Fruit fly (Drosophila melanogaster) whole organism, embryonic: Measurements from ENCODE around the gene Pif1B.

Source experiments
- Ada2b ChIP-seq: fragments of 200-800 bp; sonication (Bioruptor generic); IDR thresholded peaks from 2 replicates; pipeline ENCODE4 v1.3.6; 2022; ENCODE audit warnings: missing biosample characterization, missing genetic modification characterization
- Atf-2 ChIP-seq: fragments of 200-800 bp; sonication (Bioruptor generic); optimal IDR thresholded peaks from 2 replicates; lab custom pipeline; 2016; ENCODE audit warnings: missing biosample characterization, missing genetic modification characterization
- Bgb ChIP-seq: fragments of 200-800 bp; sonication (Bioruptor generic); IDR thresholded peaks from 2 replicates; pipeline ENCODE4 v1.3.6; 2022; ENCODE audit warnings: missing biosample characterization, missing genetic modification characterization; ENCODE audit not compliant: partially characterized antibody
- CG12769 ChIP-seq: fragments of 200-800 bp; sonication (Bioruptor generic); optimal IDR thresholded peaks from 2 replicates; lab custom pipeline; 2019; ENCODE audit warnings: missing biosample characterization, mild to moderate bottlenecking, missing genetic modification characterization, moderate library complexity
- CG13296 ChIP-seq: fragments of 200-800 bp; sonication (Bioruptor generic); optimal IDR thresholded peaks from 3 replicates; lab custom pipeline; 2018; ENCODE audit warnings: missing biosample characterization, mild to moderate bottlenecking, missing genetic modification characterization
- CG15269 ChIP-seq: fragments of 200-800 bp; sonication (Bioruptor generic); optimal IDR thresholded peaks from 2 replicates; lab custom pipeline; 2018; ENCODE audit warnings: missing biosample characterization, mild to moderate bottlenecking, missing genetic modification characterization, moderate library complexity
- CG1602 ChIP-seq: fragments of 200-800 bp; sonication (Bioruptor generic); optimal IDR thresholded peaks from 3 replicates; lab custom pipeline; 2016; ENCODE audit warnings: missing biosample characterization, missing genetic modification characterization
- CG2678 ChIP-seq: fragments of 200-800 bp; sonication (Bioruptor generic); optimal IDR thresholded peaks from 3 replicates; lab custom pipeline; 2019; ENCODE audit warnings: missing biosample characterization, mild to moderate bottlenecking, missing genetic modification characterization, moderate library complexity
- CG3163 ChIP-seq: fragments of 200-800 bp; sonication (Bioruptor generic); optimal IDR thresholded peaks from 3 replicates; lab custom pipeline; 2016; ENCODE audit warnings: missing biosample characterization, missing genetic modification characterization
- CG33557 ChIP-seq: fragments of 200-800 bp; sonication (Bioruptor generic); optimal IDR thresholded peaks from 2 replicates; lab custom pipeline; 2019; ENCODE audit warnings: missing biosample characterization, mild to moderate bottlenecking, missing genetic modification characterization, moderate library complexity
- CG4707 ChIP-seq: fragments of 200-800 bp; sonication (Bioruptor generic); optimal IDR thresholded peaks from 2 replicates; lab custom pipeline; 2018; ENCODE audit warnings: missing biosample characterization, mild to moderate bottlenecking, missing genetic modification characterization, moderate library complexity
- CG4820 ChIP-seq: fragments of 200-800 bp; sonication (Bioruptor generic); optimal IDR thresholded peaks from 3 replicates; lab custom pipeline; 2016; ENCODE audit warnings: missing biosample characterization, missing genetic modification characterization
- CG5245 ChIP-seq: fragments of 200-800 bp; sonication (Bioruptor generic); optimal IDR thresholded peaks from 3 replicates; lab custom pipeline; 2016; ENCODE audit warnings: missing biosample characterization, missing genetic modification characterization
- CG6854 ChIP-seq: fragments of 200-800 bp; sonication (Bioruptor generic); optimal IDR thresholded peaks from 3 replicates; lab custom pipeline; 2017; ENCODE audit warnings: missing biosample characterization, mild to moderate bottlenecking, missing genetic modification characterization
- CG7987 ChIP-seq: fragments of 200-800 bp; sonication (Bioruptor generic); optimal IDR thresholded peaks from 2 replicates; lab custom pipeline; 2018; ENCODE audit warnings: missing biosample characterization, mild to moderate bottlenecking, missing genetic modification characterization, moderate library complexity
- CG8388 ChIP-seq: fragments of 200-800 bp; sonication (Bioruptor generic); optimal IDR thresholded peaks from 2 replicates; lab custom pipeline; 2019; ENCODE audit warnings: missing biosample characterization, mild to moderate bottlenecking, missing genetic modification characterization, moderate library complexity
- CG9797 ChIP-seq: fragments of 200-800 bp; sonication (Bioruptor generic); optimal IDR thresholded peaks from 3 replicates; lab custom pipeline; 2018; ENCODE audit warnings: missing biosample characterization, mild to moderate bottlenecking, missing genetic modification characterization
- Dip3 ChIP-seq: fragments of 200-800 bp; sonication (Bioruptor generic); optimal IDR thresholded peaks from 3 replicates; lab custom pipeline; 2016; ENCODE audit warnings: missing biosample characterization, missing genetic modification characterization
- Elba2 ChIP-seq: fragments of 200-800 bp; sonication (Bioruptor generic); optimal IDR thresholded peaks from 3 replicates; lab custom pipeline; 2016; ENCODE audit warnings: missing biosample characterization, missing genetic modification characterization
- Ets65A ChIP-seq: fragments of 200-800 bp; sonication (Bioruptor generic); peaks from one replicate; lab custom pipeline; 2016; ENCODE audit warnings: missing biosample characterization, missing genetic modification characterization
- Ets97D ChIP-seq: fragments of 200-800 bp; sonication (Bioruptor generic); optimal IDR thresholded peaks from 3 replicates; lab custom pipeline; 2016; ENCODE audit warnings: missing biosample characterization, missing genetic modification characterization
- HmgD ChIP-seq: fragments of 200-800 bp; sonication (Bioruptor generic); optimal IDR thresholded peaks from 3 replicates; lab custom pipeline; 2016; ENCODE audit warnings: missing biosample characterization, missing genetic modification characterization
- Hr39 ChIP-seq: fragments of >200 bp; optimal IDR thresholded peaks from 2 replicates; lab custom pipeline; 2017
- MBD-R2 ChIP-seq: fragments of 200-800 bp; sonication (Bioruptor generic); IDR thresholded peaks from 2 replicates; pipeline ENCODE4 v1.3.6; 2022; ENCODE audit warnings: missing biosample characterization, missing genetic modification characterization
- Neu2 ChIP-seq: fragments of 200-800 bp; sonication (Bioruptor generic); optimal IDR thresholded peaks from 3 replicates; lab custom pipeline; 2016; ENCODE audit warnings: missing biosample characterization, missing genetic modification characterization, borderline replicate concordance
- Nf-YA ChIP-seq: fragments of 200-800 bp; sonication (Bioruptor generic); IDR thresholded peaks from 2 replicates; pipeline ENCODE4 v1.3.6; 2022; ENCODE audit warnings: missing biosample characterization, missing genetic modification characterization
- Scr ChIP-seq: fragments of 200-800 bp; sonication (Bioruptor generic); IDR thresholded peaks from 2 replicates; pipeline ENCODE4 v1.3.6; 2022; ENCODE audit warnings: missing biosample characterization, missing genetic modification characterization; ENCODE audit not compliant: partially characterized antibody
- cg ChIP-seq: fragments of 200-800 bp; sonication (Bioruptor generic); optimal IDR thresholded peaks from 3 replicates; lab custom pipeline; 2019; ENCODE audit warnings: missing biosample characterization, mild to moderate bottlenecking, missing genetic modification characterization, moderate library complexity
- fd64A ChIP-seq: fragments of 200-800 bp; sonication (Bioruptor generic); optimal IDR thresholded peaks from 3 replicates; lab custom pipeline; 2018; ENCODE audit warnings: missing biosample characterization, mild to moderate bottlenecking, missing genetic modification characterization
- fru ChIP-seq: fragments of >200 bp; optimal IDR thresholded peaks from 2 replicates; lab custom pipeline; 2017
- gro ChIP-seq: fragments of 200-800 bp; sonication (Bioruptor generic); optimal IDR thresholded peaks from 2 replicates; lab custom pipeline; 2016; ENCODE audit warnings: missing biosample characterization, missing genetic modification characterization
- insv ChIP-seq, 2 experiments: fragments of 200-800 bp; sonication (Bioruptor generic); optimal IDR thresholded peaks; 3 replicates each; lab custom pipeline; 2016 to 2018; ENCODE audit warnings: missing biosample characterization in 2 of 2, missing genetic modification characterization in 2 of 2
- jumu ChIP-seq: fragments of 200-800 bp; sonication (Bioruptor generic); optimal IDR thresholded peaks from 3 replicates; lab custom pipeline; 2016; ENCODE audit warnings: missing biosample characterization, missing genetic modification characterization
- kay ChIP-seq: fragments of 200-800 bp; sonication (Bioruptor generic); optimal IDR thresholded peaks from 2 replicates; lab custom pipeline; 2016; ENCODE audit warnings: missing biosample characterization, missing genetic modification characterization
- lola ChIP-seq, 3 experiments: fragments of >200 bp in 2 of 3; fragments of 200-800 bp in 1 of 3; sonication (Bioruptor generic) in 1 of 3; optimal IDR thresholded peaks; 2 replicates each; lab custom pipeline; 2017 to 2019; ENCODE audit warnings: missing biosample characterization in 3 of 3, missing genetic modification characterization in 3 of 3, mild to moderate bottlenecking in 1 of 3, moderate library complexity in 1 of 3
- onecut ChIP-seq: fragments of 200-800 bp; sonication (Bioruptor generic); IDR thresholded peaks from 2 replicates; pipeline ENCODE4 v1.3.6; 2022; ENCODE audit warnings: missing biosample characterization, missing genetic modification characterization
- org-1 ChIP-seq: fragments of 200-800 bp; sonication (Bioruptor generic); optimal IDR thresholded peaks from 2 replicates; lab custom pipeline; 2017; ENCODE audit warnings: missing biosample characterization, missing genetic modification characterization
- pan ChIP-seq, 4 experiments: fragments of >200 bp in 3 of 4; fragments of 200-800 bp in 1 of 4; sonication (Bioruptor generic) in 1 of 4; optimal IDR thresholded peaks in 3 of 4; IDR thresholded peaks in 1 of 4; 2 replicates each; pipeline versions ENCODE4 v1.3.6 to Lab custom; 2017 to 2022; ENCODE audit warnings: missing biosample characterization in 2 of 4, missing genetic modification characterization in 2 of 4, mixed read lengths in 1 of 4
- pum ChIP-seq: fragments of 200-800 bp; sonication (Bioruptor generic); optimal IDR thresholded peaks from 2 replicates; lab custom pipeline; 2016; ENCODE audit warnings: missing biosample characterization, missing genetic modification characterization
- sd ChIP-seq: fragments of 200-800 bp; sonication (Bioruptor generic); optimal IDR thresholded peaks from 3 replicates; lab custom pipeline; 2018; ENCODE audit warnings: missing biosample characterization, mild to moderate bottlenecking, missing genetic modification characterization, moderate library complexity
- sens ChIP-seq: fragments of 200-800 bp; sonication (Bioruptor generic); peaks from one replicate; lab custom pipeline; 2016; ENCODE audit warnings: missing biosample characterization, missing genetic modification characterization
- shn ChIP-seq: fragments of 200-800 bp; sonication (Bioruptor generic); optimal IDR thresholded peaks from 3 replicates; lab custom pipeline; 2016; ENCODE audit warnings: missing biosample characterization, missing genetic modification characterization
- sima ChIP-seq: fragments of 200-800 bp; sonication (Bioruptor generic); optimal IDR thresholded peaks from 2 replicates; lab custom pipeline; 2016; ENCODE audit warnings: missing biosample characterization, missing genetic modification characterization
- slou ChIP-seq: fragments of 200-800 bp; sonication (Bioruptor generic); optimal IDR thresholded peaks from 3 replicates; lab custom pipeline; 2016; ENCODE audit warnings: missing biosample characterization, missing genetic modification characterization
- slp2 ChIP-seq: fragments of 200-800 bp; sonication (Bioruptor generic); optimal IDR thresholded peaks from 2 replicates; lab custom pipeline; 2016; ENCODE audit warnings: missing biosample characterization, missing genetic modification characterization
- trem ChIP-seq: fragments of 200-800 bp; optimal IDR thresholded peaks from 3 replicates; lab custom pipeline; 2019; ENCODE audit warnings: missing biosample characterization, mild to moderate bottlenecking, missing genetic modification characterization, moderate library complexity
- unc-4 ChIP-seq: fragments of 200-800 bp; sonication (Bioruptor generic); IDR thresholded peaks from 2 replicates; pipeline ENCODE4 v1.3.6; 2022; ENCODE audit warnings: missing biosample characterization, missing genetic modification characterization; ENCODE audit not compliant: partially characterized antibody
- vvl ChIP-seq: fragments of 200-800 bp; sonication (Bioruptor generic); IDR thresholded peaks from 2 replicates; pipeline ENCODE4 v1.3.6; 2022; ENCODE audit warnings: missing biosample characterization, missing genetic modification characterization
- wek ChIP-seq: fragments of 200-800 bp; sonication (Bioruptor generic); optimal IDR thresholded peaks from 3 replicates; lab custom pipeline; 2018; ENCODE audit warnings: missing biosample characterization, mild to moderate bottlenecking, missing genetic modification characterization, moderate library complexity
- wor ChIP-seq: fragments of 200-800 bp; sonication (Bioruptor generic); IDR thresholded peaks from 2 replicates; pipeline ENCODE4 v1.3.6; 2022; ENCODE audit warnings: missing biosample characterization, missing genetic modification characterization

The Pif1B gene

DNA sequence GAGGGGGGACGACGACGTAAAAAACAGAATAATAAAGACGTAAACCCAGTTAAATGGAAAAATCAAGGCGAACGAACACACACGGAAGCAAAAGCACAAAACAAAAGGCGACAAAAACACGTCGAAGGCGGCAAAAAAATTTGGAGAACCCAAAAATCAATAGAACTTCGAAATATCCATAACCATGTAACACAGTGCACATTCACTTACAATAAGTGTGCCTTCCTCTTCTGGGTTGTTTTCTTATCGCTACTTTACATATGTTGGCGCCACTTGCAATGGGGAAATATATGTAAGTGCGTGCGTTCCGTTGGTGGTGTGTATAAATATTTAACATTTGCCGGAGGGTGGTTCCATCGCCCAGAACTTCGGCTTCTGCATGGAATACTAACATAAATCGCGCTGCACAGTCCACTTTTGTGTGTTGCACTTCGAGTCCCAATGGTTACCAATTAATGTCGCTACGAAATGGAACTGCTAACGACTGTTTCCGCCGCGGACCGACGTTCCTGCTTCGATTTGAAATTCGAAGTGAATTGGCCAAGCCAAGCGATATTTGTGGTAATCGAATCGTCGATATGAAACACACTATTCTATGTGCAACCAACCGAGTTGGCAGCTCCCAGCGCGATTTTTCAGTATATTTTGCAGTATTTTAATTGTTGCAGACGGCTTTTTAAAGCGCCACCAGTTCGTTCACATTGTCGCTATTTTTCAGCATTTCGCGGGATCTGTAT lies 53.7 kb downstream of the Pif1B start, which contains the start of the genes CG9801 and Nasp (continued):
- TF ChIP-seq Dip3 (GFP tag; lab: Kevin White, UChicago) (no peak), vvl (peak; percentile 61), pan (optimal IDR thresholded peaks at IDR 0.05; lab: Kevin White, UChicago) (no peak), pan (GFP tag; optimal IDR thresholded peaks at IDR 0.05 in 1 of 2, IDR thresholded peaks at IDR 0.05 in 1 of 2) (peak in 1 of 2 experiments; percentile 35), sens (peak; percentile 87), slp2 (GFP tag; lab: Kevin White, UChicago) (peak; percentile 44), CG4820 (no peak), fd64A (GFP tag; lab: Kevin White, UChicago) (no peak), CG3163 (GFP tag; lab: Kevin White, UChicago) (peak; percentile 46), Neu2 (GFP tag; lab: Kevin White, UChicago) (no peak), Ada2b (GFP tag; lab: Robert Waterston, UW) (no peak), CG13296 (GFP tag; lab: Kevin White, UChicago) (no peak), CG9797 (GFP tag; lab: Kevin White, UChicago) (peak; percentile 94), pum (GFP tag; lab: Kevin White, UChicago) (peak; percentile 16), wek (GFP tag; lab: Kevin White, UChicago) (peak; percentile 16), org-1 (GFP tag; lab: Kevin White, UChicago) (peak; percentile 17), Bgb (GFP tag; lab: Robert Waterston, UW) (peak; percentile 84), slou (GFP tag; lab: Kevin White, UChicago) (no peak), gro (GFP tag; lab: Kevin White, UChicago) (peak; percentile 34), Atf-2 (GFP tag; lab: Kevin White, UChicago) (peak; percentile 1), insv (GFP tag; optimal IDR thresholded peaks at IDR 0.05; lab: Kevin White, UChicago) (peak in 1 of 2 experiments; percentile 10), HmgD (GFP tag; lab: Kevin White, UChicago) (peak; percentile 52), CG4707 (GFP tag; lab: Kevin White, UChicago) (no peak), CG6854 (GFP tag; lab: Kevin White, UChicago) (no peak), Scr (GFP tag; lab: Robert Waterston, UW) (peak; percentile 70), fru (lab: Kevin White, UChicago) (no peak), CG7987 (GFP tag; lab: Kevin White, UChicago) (peak; percentile 58), CG1602 (GFP tag; lab: Kevin White, UChicago) (no peak), unc-4 (peak; percentile 74), CG5245 (GFP tag; lab: Kevin White, UChicago) (peak; percentile 7), CG33557 (GFP tag; lab: Kevin White, UChicago) (no peak), MBD-R2 (GFP tag; lab: Robert Waterston, UW) (peak; percentile 77), Ets97D (GFP tag; lab: Kevin White, UChicago) (peak; percentile 95), CG2678 (peak; percentile 30), Elba2 (GFP tag; lab: Kevin White, UChicago) (no peak), CG15269 (tag; lab: Kevin White, UChicago) (peak; percentile 25), sd (tag; lab: Kevin White, UChicago) (peak; percentile 56), lola (GFP tag; optimal IDR thresholded peaks at IDR 0.05; lab: Kevin White, UChicago) (peak in 1 of 3 experiments; percentile 1), trem (peak; percentile 100), jumu (GFP tag; lab: Kevin White, UChicago) (peak; percentile 46), shn (GFP tag; lab: Kevin White, UChicago) (no peak), sima (GFP tag; lab: Kevin White, UChicago) (no peak), onecut (GFP tag; lab: Robert Waterston, UW) (peak; percentile 31), cg (GFP tag; lab: Kevin White, UChicago) (no peak), CG8388 (no peak), CG12769 (peak; percentile 29), wor (GFP tag; lab: Robert Waterston, UW) (no peak), Ets65A (peak; percentile 49), kay (GFP tag; lab: Kevin White, UChicago) (peak; percentile 23), Nf-YA (GFP tag; lab: Robert Waterston, UW) (no peak), Hr39 (lab: Kevin White, UChicago) (no peak)
